Worm (Caenorhabditis elegans) whole organism, L1 larva: Measurements from ENCODE around the gene F45B8.5.

Experiments used
- C16A3.4 ChIP-seq: fragments of 150-350 bp; optimal IDR thresholded peaks from 2 replicates; lab custom pipeline; 2014; ENCODE audit warnings: missing biosample characterization, missing genetic modification characterization
- aha-1 ChIP-seq: fragments of 150-350 bp; optimal IDR thresholded peaks from 2 replicates; lab custom pipeline; 2014; ENCODE audit warnings: missing biosample characterization, missing genetic modification characterization
- ama-1 ChIP-seq: fragments of 150-350 bp; optimal IDR thresholded peaks from 2 replicates; lab custom pipeline; 2014
- ceh-8 ChIP-seq: fragments of 200-800 bp; sonication (Bioruptor generic); optimal IDR thresholded peaks from 2 replicates; lab custom pipeline; 2018; ENCODE audit warnings: mild to moderate bottlenecking, missing genetic modification characterization, moderate library complexity, missing compliant biosample characterization
- ceh-88 ChIP-seq: fragments of 200-800 bp; sonication (Bioruptor generic); IDR thresholded peaks from 2 replicates; pipeline ENCODE4 v1.3.6; 2022; ENCODE audit warnings: missing genetic modification characterization, missing compliant biosample characterization
- ceh-90 ChIP-seq: sonication (generic microtip); optimal IDR thresholded peaks from 2 replicates; lab custom pipeline; 2016; ENCODE audit warnings: missing genetic modification characterization, missing compliant biosample characterization
- dsc-1 ChIP-seq: sonication (generic microtip); optimal IDR thresholded peaks from 2 replicates; lab custom pipeline; 2016; ENCODE audit warnings: mild to moderate bottlenecking, missing genetic modification characterization, missing compliant biosample characterization
- efl-1 ChIP-seq, 4 experiments: fragments of 150-350 bp; optimal IDR thresholded peaks in 3 of 4; peaks in 1 of 4; 1 replicate in 1 of 4; 2 replicates in 3 of 4; lab custom pipeline; 2014; ENCODE audit warnings: missing biosample characterization in 2 of 4, missing genetic modification characterization in 2 of 4, missing genetic modification reagents in 2 of 4
- egl-13 ChIP-seq: sonication (generic microtip); optimal IDR thresholded peaks from 2 replicates; lab custom pipeline; 2016; ENCODE audit warnings: missing genotype, missing genetic modification reagents, missing genetic modification characterization, missing compliant biosample characterization
- elt-3 ChIP-seq, 6 experiments: fragments of 150-350 bp in 1 of 6; sonication (generic microtip); optimal IDR thresholded peaks; 2 replicates each; lab custom pipeline; 2017 to 2018; ENCODE audit warnings: missing biosample characterization in 6 of 6, missing genetic modification characterization in 6 of 6, inconsistent platforms in 1 of 6
- ets-5 ChIP-seq: fragments of 200-800 bp; sonication (Bioruptor generic); IDR thresholded peaks from 2 replicates; pipeline ENCODE4 v1.3.6; 2022; ENCODE audit warnings: missing genetic modification characterization, missing compliant biosample characterization
- fkh-10 ChIP-seq: sonication (generic microtip); optimal IDR thresholded peaks from 2 replicates; lab custom pipeline; 2017; ENCODE audit warnings: missing biosample characterization, missing genetic modification reagents, missing genetic modification characterization
- fkh-4 ChIP-seq: sonication (generic microtip); optimal IDR thresholded peaks from 2 replicates; lab custom pipeline; 2016; ENCODE audit warnings: missing compliant biosample characterization, missing genetic modification characterization, borderline replicate concordance
- fkh-8 ChIP-seq: sonication (generic microtip); optimal IDR thresholded peaks from 2 replicates; lab custom pipeline; 2016; ENCODE audit warnings: mild to moderate bottlenecking, missing genetic modification characterization, missing compliant biosample characterization
- fos-1 ChIP-seq: fragments of 150-350 bp; optimal IDR thresholded peaks from 2 replicates; lab custom pipeline; 2014; ENCODE audit warnings: missing biosample characterization, missing genetic modification characterization
- hlh-4 ChIP-seq: sonication (generic microtip); optimal IDR thresholded peaks from 2 replicates; lab custom pipeline; 2016; ENCODE audit warnings: mild to moderate bottlenecking, missing genetic modification characterization, missing compliant biosample characterization
- lin-14 ChIP-seq: fragments of 200-800 bp; sonication (Bioruptor generic); optimal IDR thresholded peaks from 2 replicates; lab custom pipeline; 2018; ENCODE audit warnings: mild to moderate bottlenecking, missing genetic modification characterization, moderate library complexity, missing compliant biosample characterization
- lin-39 ChIP-seq: fragments of 150-350 bp; optimal IDR thresholded peaks from 2 replicates; lab custom pipeline; 2014; ENCODE audit warnings: missing biosample characterization, missing genetic modification reagents, missing genetic modification characterization
- lir-3 ChIP-seq: sonication (generic microtip); optimal IDR thresholded peaks from 2 replicates; lab custom pipeline; 2016; ENCODE audit warnings: mild to moderate bottlenecking, missing genetic modification characterization, moderate library complexity, missing compliant biosample characterization; ENCODE audit not compliant: poor library complexity
- nhr-28 ChIP-seq: fragments of 150-350 bp; optimal IDR thresholded peaks from 2 replicates; lab custom pipeline; 2014; ENCODE audit warnings: missing biosample characterization, missing genetic modification characterization
- nhr-71 ChIP-seq: sonication (generic microtip); optimal IDR thresholded peaks from 2 replicates; lab custom pipeline; 2016; ENCODE audit warnings: mild to moderate bottlenecking, missing genetic modification characterization, moderate library complexity, missing compliant biosample characterization
- nhr-76 ChIP-seq: sonication (generic microtip); optimal IDR thresholded peaks from 2 replicates; lab custom pipeline; 2017; ENCODE audit warnings: missing biosample characterization, missing genetic modification characterization
- nhr-85 ChIP-seq: sonication (generic microtip); peaks from one replicate; lab custom pipeline; 2016; ENCODE audit warnings: missing genetic modification characterization, inconsistent platforms, missing compliant biosample characterization
- rnt-1 ChIP-seq: sonication (generic microtip); optimal IDR thresholded peaks from 2 replicates; lab custom pipeline; 2016; ENCODE audit warnings: mild to moderate bottlenecking, missing genetic modification characterization, moderate library complexity, missing compliant biosample characterization
- sox-4 ChIP-seq: sonication (generic microtip); optimal IDR thresholded peaks from 2 replicates; lab custom pipeline; 2016; ENCODE audit warnings: missing genetic modification characterization, missing compliant biosample characterization
- sptf-1 ChIP-seq: fragments of 150-350 bp; optimal IDR thresholded peaks from 2 replicates; lab custom pipeline; 2014; ENCODE audit warnings: missing biosample characterization, missing genetic modification characterization
- unc-62 ChIP-seq: fragments of 150-350 bp; optimal IDR thresholded peaks from 2 replicates; lab custom pipeline; 2014; ENCODE audit warnings: missing biosample characterization, missing genetic modification reagents, missing genetic modification characterization
- zag-1 ChIP-seq: fragments of 150-350 bp; optimal IDR thresholded peaks from 2 replicates; lab custom pipeline; 2014; ENCODE audit warnings: missing biosample characterization, missing genetic modification characterization
- ztf-11 ChIP-seq, 2 experiments: sonication (generic microtip); optimal IDR thresholded peaks; 2 replicates each; lab custom pipeline; 2016 to 2017; ENCODE audit warnings: missing genetic modification characterization in 2 of 2, missing biosample characterization in 1 of 2, missing compliant biosample characterization in 1 of 2
- ztf-4 ChIP-seq: fragments of 150-350 bp; optimal IDR thresholded peaks from 2 replicates; lab custom pipeline; 2014; ENCODE audit warnings: missing biosample characterization, missing genetic modification characterization

F45B8.5 gene

ce11 chrX:14965761-14966160 lies at the start of gene F45B8.5:
TSS of gene F45B8.5 (plus strand) at chrX:14966061.
- no peak for TF ChIP-seq nhr-28 (tag; lab: Kevin White, UChicago)
- no peak for TF ChIP-seq ceh-90 (tag; lab: Kevin White, UChicago)
- TF ChIP-seq egl-13, result no peak
- no peak for TF ChIP-seq nhr-76
- TF ChIP-seq sptf-1 (tag; lab: Kevin White, UChicago), result no peak
- TF ChIP-seq, all 84 proteins: peak for 0

DNA sequence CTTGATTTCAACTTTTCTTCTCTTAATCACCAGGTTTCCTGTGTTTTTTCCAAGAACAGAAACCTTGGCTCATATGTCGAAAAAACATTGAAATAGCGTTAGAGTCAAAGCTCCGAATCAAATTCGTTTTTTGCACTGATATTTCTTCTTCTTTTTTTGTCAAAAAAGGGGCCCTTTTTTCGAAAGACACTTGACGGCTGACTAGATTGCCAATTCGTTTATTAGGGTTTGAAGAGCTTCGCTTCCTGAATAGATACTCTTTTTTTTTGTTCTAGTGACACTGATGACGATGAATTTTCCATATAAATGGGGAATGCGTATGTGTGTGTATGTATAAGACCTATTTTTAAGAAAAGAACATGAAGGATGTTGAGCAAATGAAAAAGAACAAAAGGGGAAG lies 49.1 kb upstream of the F45B8.5 start:
- TF ChIP-seq nhr-85 (tag; lab: Kevin White, UChicago) (no peak), nhr-71 (tag; lab: Kevin White, UChicago) (no peak), elt-3 (tag; optimal IDR thresholded peaks at IDR 0.05; lab: Kevin White, UChicago) (no peak), lin-14 (GFP tag; lab: Kevin White, UChicago) (peak; percentile 33), efl-1 (optimal IDR thresholded peaks at IDR 0.05; lab: Kevin White, UChicago) (no peak), efl-1 (GFP tag; optimal IDR thresholded peaks at IDR 0.05 in 1 of 2; lab: Kevin White, UChicago) (peak in 1 of 2 experiments; percentile 62), fkh-10 (GFP tag; lab: Kevin White, UChicago) (peak; percentile 83)

DNA sequence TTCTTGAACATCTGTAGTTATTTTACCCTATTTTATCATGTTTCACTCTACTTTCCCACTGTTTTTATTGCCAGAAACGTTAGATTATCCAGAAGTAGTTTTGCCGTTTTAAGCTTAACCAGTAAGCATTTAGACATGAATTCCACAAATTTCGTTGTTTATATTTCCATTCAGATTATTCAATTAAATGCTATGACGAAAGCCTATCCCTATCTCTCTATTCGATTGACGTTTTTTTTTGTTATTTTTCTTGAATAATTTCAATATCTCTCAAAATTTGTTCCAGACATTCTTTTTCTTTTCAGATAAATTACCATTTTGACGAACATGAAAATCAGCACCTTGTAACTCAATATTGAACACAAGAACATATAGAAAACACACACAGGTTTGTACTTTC lies 47.3 kb upstream of the F45B8.5 start, which contains the start of gene npr-40:
npr-40 (plus strand) TSS at position 301 of the 400 bp plus-strand sequence.
- TF ChIP-seq ztf-4 (tag; lab: Kevin White, UChicago) (no peak), ama-1 (lab: Kevin White, UChicago) (no peak), ceh-88 (no peak), rnt-1 (tag; lab: Kevin White, UChicago) (no peak)

- TF ChIP-seq ztf-11 (tag; optimal IDR thresholded peaks at IDR 0.05; lab: Kevin White, UChicago), result no peak
- TF ChIP-seq rnt-1 (tag; lab: Kevin White, UChicago), result no peak
- no peak for TF ChIP-seq lir-3 (tag; lab: Kevin White, UChicago)
- TF ChIP-seq fkh-10 (GFP tag; lab: Kevin White, UChicago), result peak; percentile 78
- TF ChIP-seq, all 84 proteins: peak for 1
Observed at ce11 chrX:14920880-14921279, 45.0 kb upstream of the F45B8.5 start.

DNA sequence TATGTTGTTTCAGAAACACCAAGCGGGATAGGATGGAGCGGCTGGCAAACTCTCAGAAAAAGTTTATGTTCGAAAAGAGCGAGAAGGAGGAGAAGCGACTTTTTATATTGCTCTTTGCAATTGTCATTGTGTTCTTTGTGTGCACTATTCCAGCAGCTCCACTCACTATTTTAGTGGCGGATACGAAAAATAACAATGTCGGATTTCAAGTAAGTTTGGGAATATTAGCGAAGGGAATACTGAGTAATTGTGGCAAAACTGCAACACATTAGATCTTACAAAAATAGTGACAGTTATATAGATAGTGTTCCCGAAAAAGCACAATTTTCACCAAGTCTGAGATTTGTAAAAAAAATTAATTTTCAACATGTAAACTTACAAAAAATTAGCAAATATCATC lies 43.1 kb upstream of the F45B8.5 start:
- no peak for TF ChIP-seq zag-1 (tag; lab: Kevin White, UChicago)
- no peak for TF ChIP-seq dsc-1 (tag; lab: Kevin White, UChicago)
- TF ChIP-seq ceh-8 (GFP tag; lab: Kevin White, UChicago), result no peak
- no peak for TF ChIP-seq sox-4 (tag; lab: Kevin White, UChicago)
- no peak for TF ChIP-seq aha-1 (tag; lab: Kevin White, UChicago)

DNA sequence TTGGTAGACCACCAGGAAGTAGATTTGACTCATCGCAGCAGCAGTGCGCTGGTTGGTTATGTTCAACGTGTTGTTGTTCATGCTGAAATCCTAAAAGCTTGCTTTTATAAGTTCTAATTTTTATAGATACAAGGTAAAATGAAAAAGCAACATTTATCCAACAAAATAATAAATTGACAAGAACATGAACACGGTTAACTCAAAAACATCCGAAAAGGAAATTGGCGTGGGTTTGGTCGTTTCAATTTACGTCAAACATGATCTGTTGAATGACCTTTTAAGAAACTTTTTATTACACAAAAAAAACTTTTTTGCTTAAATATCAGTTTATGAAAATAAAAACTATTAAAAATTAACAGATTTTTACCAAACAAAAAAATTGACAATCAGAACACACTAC lies 37.0 kb upstream of the F45B8.5 start, which contains the start of gene ntr-2:
ntr-2 (minus strand) TSS at position 101 of the 400 bp plus-strand sequence.
- TF ChIP-seq hlh-4 (tag; lab: Kevin White, UChicago) (no peak), fos-1 (tag; lab: Kevin White, UChicago) (no peak), unc-62 (no peak), fkh-10 (GFP tag; lab: Kevin White, UChicago) (no peak), fkh-4 (tag; lab: Kevin White, UChicago) (no peak), ets-5 (GFP tag; lab: Robert Waterston, UW) (no peak), fkh-8 (tag; lab: Kevin White, UChicago) (no peak), nhr-76 (no peak), lin-39 (tag; lab: Kevin White, UChicago) (no peak)
- TF ChIP-seq, all 84 proteins: peak for 0

DNA sequence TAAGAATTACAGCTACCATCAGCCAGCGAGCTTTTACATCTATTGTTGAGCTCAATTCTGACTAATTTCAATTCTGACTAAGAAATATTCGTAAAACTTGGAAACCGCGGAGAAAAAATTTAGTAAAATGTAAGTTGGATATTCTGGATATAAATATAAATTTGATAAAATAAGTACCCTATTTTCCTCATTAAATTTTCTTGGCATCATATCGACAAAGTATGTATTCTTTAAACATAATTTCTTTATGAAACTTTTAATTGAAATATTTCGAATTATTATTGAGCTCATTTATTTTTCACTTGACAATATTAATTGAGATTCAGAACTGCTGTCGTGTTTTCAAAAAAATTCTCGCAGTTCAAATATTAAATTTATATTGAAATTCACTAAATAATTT lies 36.3 kb upstream of the F45B8.5 start:
- no peak for TF ChIP-seq C16A3.4 (tag; lab: Kevin White, UChicago)
